Fruit fly (Drosophila melanogaster): ENCODE data around the gene Iml1.

- no peak for TF ChIP-seq CG15269 (tag; optimal IDR thresholded peaks at IDR 0.05)
- no peak for TF ChIP-seq Ada2b (GFP tag; IDR thresholded peaks at IDR 0.05)
These were observed 42.8 kb upstream of the Iml1 start, which contains the start of gene CG13917 for dm6 chr3L:1576489-1577106.

Data from whole organism, embryonic.